Fruit fly (Drosophila melanogaster): Measurements from ENCODE around the gene mip130.

mip130 gene

dm6 chrX:1861620-1862184 is 46.3 kb upstream of the mip130 start, which contains the start of gene deltaCOP (continued):
- TF ChIP-seq Dll (GFP tag; IDR thresholded peaks at IDR 0.05; ENCODE audit: partially characterized antibody) (peak; percentile 32; the same call in 1 of the 4 replicates), zf30C (GFP tag; optimal IDR thresholded peaks at IDR 0.05) (no peak), hb (GFP tag; IDR thresholded peaks at IDR 0.05; ENCODE audit: partially characterized antibody) (no peak), CG17912 (GFP tag; optimal IDR thresholded peaks at IDR 0.05) (no peak), CG14014 (GFP tag; IDR thresholded peaks at IDR 0.05) (peak; percentile 83), CG16863 (GFP tag; optimal IDR thresholded peaks at IDR 0.05) (peak; percentile 89), Usf (GFP tag; optimal IDR thresholded peaks at IDR 0.05) (peak; percentile 47), Ets97D (GFP tag; optimal IDR thresholded peaks at IDR 0.05) (peak; percentile 79), CG14050 (GFP tag; IDR thresholded peaks at IDR 0.05) (peak; percentile 71), ewg (GFP tag; optimal IDR thresholded peaks at IDR 0.05) (peak; percentile 76), CG5245 (GFP tag; optimal IDR thresholded peaks at IDR 0.05) (peak; percentile 48), pb (GFP tag; optimal IDR thresholded peaks at IDR 0.05) (peak; percentile 82), CG13287 (GFP tag; IDR thresholded peaks at IDR 0.05; ENCODE audit: partially characterized antibody) (peak; percentile 58; the same call in 1 of the 2 replicates), CG17612 (GFP tag; IDR thresholded peaks at IDR 0.05) (0 out of 2 replicates have a peak, but pooled peaks have one; percentile 43), CG1529 (GFP tag; optimal IDR thresholded peaks at IDR 0.05) (no peak), zen2 (GFP tag; IDR thresholded peaks at IDR 0.05; ENCODE audit: partially characterized antibody) (no peak), CG11456 (GFP tag; IDR thresholded peaks at IDR 0.05) (peak; percentile 82; the same call in 2 of the 3 replicates), H15 (GFP tag; IDR thresholded peaks at IDR 0.05) (peak; percentile 66; the same call in 1 of the 3 replicates), CG6683 (GFP tag; optimal IDR thresholded peaks at IDR 0.05) (peak; percentile 41), tll (GFP tag; optimal IDR thresholded peaks at IDR 0.05) (peak in 1 of 2 experiments; percentile 69), tx (GFP tag; optimal IDR thresholded peaks at IDR 0.05) (peak; percentile 92), CG11696 (GFP tag; IDR thresholded peaks at IDR 0.05) (0 out of 2 replicates have a peak, but pooled peaks have one; percentile 42), CG32767 (GFP tag; IDR thresholded peaks at IDR 0.05) (peak; percentile 72; the same call in 1 of the 2 replicates), ash1 (GFP tag; optimal IDR thresholded peaks at IDR 0.05) (no peak), CG33213 (GFP tag; optimal IDR thresholded peaks at IDR 0.05) (peak; percentile 90), seq (GFP tag; IDR thresholded peaks at IDR 0.05) (peak; percentile 82), ro (GFP tag; IDR thresholded peaks at IDR 0.05) (peak; percentile 31; the same call in 1 of the 2 replicates), odd (GFP tag; optimal IDR thresholded peaks at IDR 0.05) (no peak), CG13894 (tag; optimal IDR thresholded peaks at IDR 0.05) (peak; percentile 70), CG34376 (GFP tag; optimal IDR thresholded peaks at IDR 0.05) (peak; percentile 76), Hand (GFP tag; optimal IDR thresholded peaks at IDR 0.05) (peak; percentile 13), CG9609 (GFP tag; optimal IDR thresholded peaks at IDR 0.05) (peak; percentile 95), jumu (GFP tag; optimal IDR thresholded peaks at IDR 0.05) (peak; percentile 91), Atf3 (GFP tag; optimal IDR thresholded peaks at IDR 0.05) (peak; percentile 86), CG18476 (GFP tag; optimal IDR thresholded peaks at IDR 0.05) (peak; percentile 78), CG15601 (tag; optimal IDR thresholded peaks at IDR 0.05) (peak; percentile 41), CG42726 (GFP tag; IDR thresholded peaks at IDR 0.05; ENCODE audit: partially characterized antibody) (no peak), fd96Cb (tag; optimal IDR thresholded peaks at IDR 0.05) (peak; percentile 73), kni (GFP tag; optimal IDR thresholded peaks at IDR 0.05) (peak; percentile 32), Mad (GFP tag; optimal IDR thresholded peaks at IDR 0.05) (peak; percentile 80), Myb (GFP tag; optimal IDR thresholded peaks at IDR 0.05) (peak; percentile 92), CG9876 (GFP tag; optimal IDR thresholded peaks at IDR 0.05) (peak; percentile 92), HHEX (GFP tag; optimal IDR thresholded peaks at IDR 0.05) (peak; percentile 74), NK7.1 (GFP tag; optimal IDR thresholded peaks at IDR 0.05) (peak; percentile 78), Kr (GFP tag; optimal IDR thresholded peaks at IDR 0.05) (no peak), sr (GFP tag; IDR thresholded peaks at IDR 0.05) (no peak), Spps (tag; optimal IDR thresholded peaks at IDR 0.05) (peak; percentile 14), Dek (tag; optimal IDR thresholded peaks at IDR 0.05) (peak; percentile 74), zfh2 (GFP tag; optimal IDR thresholded peaks at IDR 0.05) (peak; percentile 94)
